Worm (Caenorhabditis elegans) whole organism, late embryonic: ENCODE data around the gene hch-1.

ENCODE experiments used
- C08G9.2 ChIP-seq: sonication (generic microtip); optimal IDR thresholded peaks from 2 replicates; lab custom pipeline; 2016; ENCODE audit warnings: mild to moderate bottlenecking, missing genetic modification characterization, moderate library complexity, missing compliant biosample characterization
- C38D4.7 ChIP-seq: fragments of 200-800 bp; sonication (Bioruptor generic); optimal IDR thresholded peaks from 2 replicates; lab custom pipeline; 2018; ENCODE audit warnings: mild to moderate bottlenecking, missing genetic modification characterization, moderate library complexity, missing compliant biosample characterization
- K09A11.1 ChIP-seq: sonication (generic microtip); optimal IDR thresholded peaks from 2 replicates; lab custom pipeline; 2017; ENCODE audit warnings: antibody characterized with exemption, mild to moderate bottlenecking, missing genetic modification characterization, missing compliant biosample characterization; ENCODE audit not compliant: insufficient read depth
- T23F11.4 ChIP-seq: fragments of 200-800 bp; sonication (Bioruptor generic); optimal IDR thresholded peaks from 2 replicates; lab custom pipeline; 2018; ENCODE audit warnings: mild to moderate bottlenecking, missing genetic modification characterization, missing compliant biosample characterization
- ahr-1 ChIP-seq: sonication (generic microtip); optimal IDR thresholded peaks from 2 replicates; lab custom pipeline; 2016; ENCODE audit warnings: missing genetic modification characterization, missing compliant biosample characterization
- ama-1 ChIP-seq: fragments of 150-350 bp; optimal IDR thresholded peaks from 2 replicates; lab custom pipeline; 2014
- ceh-14 ChIP-seq: sonication (generic microtip); optimal IDR thresholded peaks from 2 replicates; lab custom pipeline; 2016; ENCODE audit warnings: missing genotype, missing genetic modification characterization, missing compliant biosample characterization
- ceh-18 ChIP-seq: sonication (generic microtip); optimal IDR thresholded peaks from 2 replicates; lab custom pipeline; 2016; ENCODE audit warnings: missing genetic modification characterization, missing compliant biosample characterization
- ceh-19 ChIP-seq: fragments of 200-800 bp; sonication (Bioruptor generic); optimal IDR thresholded peaks from 2 replicates; lab custom pipeline; 2018; ENCODE audit warnings: mild to moderate bottlenecking, missing genetic modification characterization, missing compliant biosample characterization
- ceh-2 ChIP-seq: sonication (generic microtip); optimal IDR thresholded peaks from 2 replicates; lab custom pipeline; 2016; ENCODE audit warnings: missing genotype, missing genetic modification characterization, missing compliant biosample characterization
- ceh-24 ChIP-seq: sonication (generic microtip); optimal IDR thresholded peaks from 2 replicates; lab custom pipeline; 2016; ENCODE audit warnings: mild to moderate bottlenecking, missing genetic modification characterization, missing compliant biosample characterization
- ceh-31 ChIP-seq: sonication (generic microtip); optimal IDR thresholded peaks from 2 replicates; lab custom pipeline; 2016; ENCODE audit warnings: missing genetic modification characterization, missing compliant biosample characterization
- ceh-45 ChIP-seq: fragments of 200-800 bp; sonication (Bioruptor generic); IDR thresholded peaks from 2 replicates; pipeline ENCODE4 v1.3.6; 2022; ENCODE audit warnings: missing genetic modification reagents, missing genetic modification characterization, missing compliant biosample characterization
- ceh-48 ChIP-seq: sonication (generic microtip); optimal IDR thresholded peaks from 2 replicates; lab custom pipeline; 2016; ENCODE audit warnings: missing genetic modification characterization, inconsistent platforms, missing compliant biosample characterization
- ceh-9 ChIP-seq: sonication (generic microtip); optimal IDR thresholded peaks from 2 replicates; lab custom pipeline; 2016; ENCODE audit warnings: mild to moderate bottlenecking, missing genetic modification characterization, inconsistent platforms, missing compliant biosample characterization
- che-1 ChIP-seq: sonication (generic microtip); optimal IDR thresholded peaks from 2 replicates; lab custom pipeline; 2016; ENCODE audit warnings: mild to moderate bottlenecking, missing genetic modification characterization, missing compliant biosample characterization
- dve-1 ChIP-seq: sonication (generic microtip); optimal IDR thresholded peaks from 2 replicates; lab custom pipeline; 2017; ENCODE audit warnings: antibody characterized with exemption, mild to moderate bottlenecking, missing genetic modification characterization, missing compliant biosample characterization
- elt-2 ChIP-seq: sonication (generic microtip); optimal IDR thresholded peaks from 2 replicates; lab custom pipeline; 2016; ENCODE audit warnings: missing genetic modification reagents, missing genetic modification characterization, missing compliant biosample characterization
- ets-4 ChIP-seq: sonication (generic microtip); optimal IDR thresholded peaks from 2 replicates; lab custom pipeline; 2016; ENCODE audit warnings: missing genetic modification characterization, missing compliant biosample characterization
- fax-1 ChIP-seq: sonication (generic microtip); optimal IDR thresholded peaks from 2 replicates; lab custom pipeline; 2016; ENCODE audit warnings: missing genotype, missing genetic modification characterization, missing compliant biosample characterization
- fkh-10 ChIP-seq: fragments of 150-350 bp; optimal IDR thresholded peaks from 2 replicates; lab custom pipeline; 2014; ENCODE audit warnings: missing biosample characterization, missing genetic modification reagents, missing genetic modification characterization
- fkh-6 ChIP-seq: sonication (generic microtip); optimal IDR thresholded peaks from 2 replicates; lab custom pipeline; 2016; ENCODE audit warnings: missing genetic modification characterization, missing compliant biosample characterization
- gmeb-2 ChIP-seq: sonication (generic microtip); optimal IDR thresholded peaks from 2 replicates; lab custom pipeline; 2016; ENCODE audit warnings: missing genetic modification characterization, inconsistent platforms, missing compliant biosample characterization
- hlh-13 ChIP-seq: fragments of 200-800 bp; sonication (Bioruptor generic); optimal IDR thresholded peaks from 2 replicates; lab custom pipeline; 2018; ENCODE audit warnings: mild to moderate bottlenecking, missing genetic modification characterization, missing compliant biosample characterization
- hlh-15 ChIP-seq: sonication (generic microtip); optimal IDR thresholded peaks from 2 replicates; lab custom pipeline; 2016; ENCODE audit warnings: missing genetic modification characterization, missing compliant biosample characterization
- hlh-30 ChIP-seq: sonication (generic microtip); optimal IDR thresholded peaks from 2 replicates; lab custom pipeline; 2017; ENCODE audit warnings: antibody characterized with exemption, missing genetic modification characterization, missing compliant biosample characterization; ENCODE audit not compliant: insufficient read depth
- lin-11 ChIP-seq: fragments of 200-800 bp; sonication (Bioruptor generic); optimal IDR thresholded peaks from 2 replicates; lab custom pipeline; 2018; ENCODE audit warnings: mild to moderate bottlenecking, missing genetic modification characterization, missing compliant biosample characterization
- mec-3 ChIP-seq: sonication (generic microtip); optimal IDR thresholded peaks from 2 replicates; lab custom pipeline; 2016; ENCODE audit warnings: borderline replicate concordance, missing genetic modification characterization, missing compliant biosample characterization
- nfya-1 ChIP-seq: sonication (generic microtip); optimal IDR thresholded peaks from 2 replicates; lab custom pipeline; 2017; ENCODE audit warnings: missing genetic modification characterization, mild to moderate bottlenecking, missing compliant biosample characterization, antibody characterized with exemption, moderate library complexity
- nhr-11 ChIP-seq: fragments of 150-350 bp; optimal IDR thresholded peaks from 2 replicates; lab custom pipeline; 2014; ENCODE audit warnings: missing biosample characterization, missing genetic modification characterization
- npax-4 ChIP-seq: sonication (generic microtip); optimal IDR thresholded peaks from 2 replicates; lab custom pipeline; 2016; ENCODE audit warnings: missing genetic modification characterization, missing compliant biosample characterization
- pag-3 ChIP-seq: sonication (generic microtip); optimal IDR thresholded peaks from 2 replicates; lab custom pipeline; 2016; ENCODE audit warnings: missing compliant biosample characterization, missing genetic modification characterization, borderline replicate concordance
- pat-9 ChIP-seq: fragments of 200-800 bp; sonication (Bioruptor generic); optimal IDR thresholded peaks from 2 replicates; lab custom pipeline; 2018; ENCODE audit warnings: mild to moderate bottlenecking, missing genetic modification characterization, moderate library complexity, missing compliant biosample characterization
- pax-1 ChIP-seq: fragments of 150-350 bp; optimal IDR thresholded peaks from 2 replicates; lab custom pipeline; 2014; ENCODE audit warnings: missing biosample characterization, missing genetic modification characterization
- pha-2 ChIP-seq: sonication (generic microtip); optimal IDR thresholded peaks from 2 replicates; lab custom pipeline; 2017; ENCODE audit warnings: mild to moderate bottlenecking, missing genetic modification characterization, missing compliant biosample characterization
- pqm-1 ChIP-seq: sonication (generic microtip); optimal IDR thresholded peaks from 2 replicates; lab custom pipeline; 2016; ENCODE audit warnings: missing genetic modification characterization, missing compliant biosample characterization
- pros-1 ChIP-seq: fragments of 150-350 bp; optimal IDR thresholded peaks from 2 replicates; lab custom pipeline; 2014; ENCODE audit warnings: missing biosample characterization, missing genetic modification reagents, missing genetic modification characterization
- ref-2 ChIP-seq: sonication (generic microtip); optimal IDR thresholded peaks from 2 replicates; lab custom pipeline; 2016; ENCODE audit warnings: missing genetic modification characterization, missing compliant biosample characterization
- rnt-1 ChIP-seq: sonication (generic microtip); optimal IDR thresholded peaks from 2 replicates; lab custom pipeline; 2016; ENCODE audit warnings: missing genetic modification characterization, missing compliant biosample characterization
- sdc-2 ChIP-seq: sonication (generic microtip); optimal IDR thresholded peaks from 2 replicates; lab custom pipeline; 2016; ENCODE audit warnings: missing genotype, missing genetic modification characterization, missing compliant biosample characterization
- sox-2 ChIP-seq: fragments of 200-800 bp; sonication (Bioruptor generic); IDR thresholded peaks from 2 replicates; pipeline ENCODE4 v1.3.6; 2022; ENCODE audit warnings: missing genetic modification reagents, missing genetic modification characterization, missing compliant biosample characterization
- sox-4 ChIP-seq: sonication (generic microtip); optimal IDR thresholded peaks from 2 replicates; lab custom pipeline; 2017; ENCODE audit warnings: mild to moderate bottlenecking, missing genetic modification characterization, inconsistent platforms, missing compliant biosample characterization
- tbx-2 ChIP-seq: sonication (generic microtip); optimal IDR thresholded peaks from 2 replicates; lab custom pipeline; 2016; ENCODE audit warnings: missing genetic modification characterization, missing compliant biosample characterization
- tbx-7 ChIP-seq: sonication (generic microtip); optimal IDR thresholded peaks from 2 replicates; lab custom pipeline; 2016; ENCODE audit warnings: missing genotype, missing genetic modification characterization, missing compliant biosample characterization
- ttx-3 ChIP-seq: sonication (generic microtip); optimal IDR thresholded peaks from 2 replicates; lab custom pipeline; 2016; ENCODE audit warnings: missing genetic modification reagents, missing genetic modification characterization, missing compliant biosample characterization
- unc-3 ChIP-seq, 2 experiments: fragments of 200-800 bp in 1 of 2; sonication (Bioruptor generic) in 1 of 2; sonication (generic microtip) in 1 of 2; conservative IDR thresholded peaks in 1 of 2; optimal IDR thresholded peaks in 1 of 2; 2 replicates each; pipeline versions ENCODE4 v1.3.6 to Lab custom; 2016 to 2022; ENCODE audit warnings: missing compliant biosample characterization in 2 of 2, missing genetic modification characterization in 2 of 2, missing genetic modification reagents in 1 of 2
- unc-42 ChIP-seq: sonication (generic microtip); optimal IDR thresholded peaks from 2 replicates; lab custom pipeline; 2016; ENCODE audit warnings: missing genotype, missing genetic modification characterization, missing compliant biosample characterization
- unc-55 ChIP-seq: sonication (generic microtip); optimal IDR thresholded peaks from 2 replicates; lab custom pipeline; 2017; ENCODE audit warnings: missing biosample characterization, missing genetic modification reagents, missing genetic modification characterization
- unc-86 ChIP-seq: sonication (generic microtip); optimal IDR thresholded peaks from 2 replicates; lab custom pipeline; 2016; ENCODE audit warnings: missing genetic modification characterization, missing compliant biosample characterization
- zip-5 ChIP-seq: sonication (generic microtip); optimal IDR thresholded peaks from 2 replicates; lab custom pipeline; 2016; ENCODE audit warnings: missing genetic modification characterization, missing compliant biosample characterization

hch-1 gene

DNA sequence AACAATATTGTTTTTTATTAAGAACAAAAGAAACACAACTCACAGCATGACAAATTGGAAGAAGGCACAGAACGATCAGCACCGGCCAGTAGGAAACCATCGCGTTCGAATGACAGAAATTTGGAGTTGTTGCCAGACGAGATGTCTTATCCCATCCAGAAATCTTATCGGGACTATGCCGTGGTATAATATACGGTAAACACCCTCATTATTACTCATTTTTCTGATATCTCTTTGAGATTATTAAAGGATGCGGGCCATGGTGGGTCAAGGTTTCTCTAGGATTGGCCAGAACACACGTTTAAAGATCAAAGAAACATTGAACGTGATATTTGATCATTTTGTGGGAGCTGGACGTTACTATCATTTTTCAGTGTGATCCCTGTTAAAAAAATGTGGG is at the start of gene hch-1:
Gene hch-1 (minus strand): TSS at position 112 of the 400 bp plus-strand sequence.
- TF ChIP-seq unc-86 (tag; lab: Kevin White, UChicago) (no peak), ceh-48 (no peak), fkh-10 (no peak), elt-2 (tag; lab: Kevin White, UChicago) (no peak), npax-4 (no peak), T23F11.4 (GFP tag; lab: Kevin White, UChicago) (no peak), pqm-1 (no peak), ttx-3 (no peak), che-1 (tag; lab: Kevin White, UChicago) (no peak)

ce11 chrX:14746948-14747347 is 47.2 kb upstream of the hch-1 start, which contains the start of gene C05G5.2:
Gene C05G5.2 (plus strand): TSS chrX:14747303.
- no peak for TF ChIP-seq ceh-9 (tag; lab: Kevin White, UChicago)
- TF ChIP-seq pros-1 (tag; lab: Kevin White, UChicago): no peak
- peak; percentile 4 for TF ChIP-seq fax-1 (tag; lab: Kevin White, UChicago)
- TF ChIP-seq T23F11.4 (GFP tag; lab: Kevin White, UChicago): no peak
- TF ChIP-seq che-1 (tag; lab: Kevin White, UChicago): no peak
- TF ChIP-seq fkh-6: no peak
- TF ChIP-seq ceh-45 (GFP tag; lab: Robert Waterston, UW): peak; percentile 57; the same call in 1 of the 2 replicates
- TF ChIP-seq lin-11 (tag; lab: Kevin White, UChicago): peak; percentile 3
- TF ChIP-seq pag-3: no peak
- no peak for TF ChIP-seq hlh-13 (GFP tag; lab: Kevin White, UChicago)
- TF ChIP-seq ceh-24 (tag; lab: Kevin White, UChicago): no peak
- no peak for TF ChIP-seq C38D4.7 (GFP tag; lab: Kevin White, UChicago)
- no peak for TF ChIP-seq ceh-2 (tag; lab: Kevin White, UChicago)
- TF ChIP-seq sox-4: no peak
- peak; percentile 13 for TF ChIP-seq pqm-1
- peak; percentile 6 for TF ChIP-seq pat-9 (tag; lab: Kevin White, UChicago)
- no peak for TF ChIP-seq unc-3 (GFP tag; conservative IDR thresholded peaks at IDR 0.05; lab: Robert Waterston, UW)
- no peak for TF ChIP-seq unc-3 (tag; optimal IDR thresholded peaks at IDR 0.05; lab: Kevin White, UChicago)
- no peak for TF ChIP-seq sox-2
- TF ChIP-seq ceh-14 (tag; lab: Kevin White, UChicago): peak; percentile 65
- peak; percentile 46 for TF ChIP-seq dve-1 (tag; lab: Kevin White, UChicago)
- TF ChIP-seq unc-55 (GFP tag; lab: Kevin White, UChicago): no peak
- peak; percentile 18 for TF ChIP-seq unc-86 (tag; lab: Kevin White, UChicago)
- TF ChIP-seq ahr-1: no peak
- peak; percentile 52 for TF ChIP-seq ref-2 (tag; lab: Kevin White, UChicago)
- TF ChIP-seq C08G9.2: peak; percentile 32
- peak; percentile 30 for TF ChIP-seq rnt-1 (tag; lab: Kevin White, UChicago)
- TF ChIP-seq nhr-11 (tag; lab: Kevin White, UChicago): no peak
- TF ChIP-seq tbx-2 (tag; lab: Kevin White, UChicago): peak; percentile 77
- TF ChIP-seq K09A11.1 (tag; lab: Kevin White, UChicago): no peak
- TF ChIP-seq ama-1: no peak
- TF ChIP-seq sdc-2: peak; percentile 68
- TF ChIP-seq pax-1 (tag; lab: Kevin White, UChicago): no peak
- TF ChIP-seq tbx-7 (tag; lab: Kevin White, UChicago): no peak
- no peak for TF ChIP-seq mec-3 (tag; lab: Kevin White, UChicago)
- peak; percentile 89 for TF ChIP-seq elt-2 (tag; lab: Kevin White, UChicago)
- no peak for TF ChIP-seq ttx-3
- peak; percentile 40 for TF ChIP-seq ceh-19
- peak; percentile 72 for TF ChIP-seq nfya-1 (tag; lab: Kevin White, UChicago)
- TF ChIP-seq ceh-31 (tag; lab: Kevin White, UChicago): peak; percentile 59
- TF ChIP-seq ceh-48: no peak
- TF ChIP-seq ceh-18 (tag; lab: Kevin White, UChicago): peak; percentile 73
- TF ChIP-seq gmeb-2 (tag; lab: Kevin White, UChicago): no peak
- TF ChIP-seq unc-42: peak; percentile 70
- TF ChIP-seq ets-4 (tag; lab: Kevin White, UChicago): peak; percentile 5
- TF ChIP-seq hlh-30 (tag; lab: Kevin White, UChicago): no peak
- no peak for TF ChIP-seq zip-5 (tag; lab: Kevin White, UChicago)
- peak; percentile 11 for TF ChIP-seq pha-2 (tag; lab: Kevin White, UChicago)
- no peak for TF ChIP-seq hlh-15 (tag; lab: Kevin White, UChicago)
